Fruit fly (Drosophila melanogaster): ENCODE results near the gene heph.

dm6 chr3R:31822462-31822861, 192.9 kb downstream of the heph start:
- no peak for TF ChIP-seq usp (GFP tag; optimal IDR thresholded peaks at IDR 0.05)
- no peak for TF ChIP-seq Dll (optimal IDR thresholded peaks at IDR 0.05)

Measured in whole organism.